Worm (Caenorhabditis elegans) whole organism, L3 larva: Measurements from ENCODE around the gene yju-2.
A peak's percentile ranks its signal among the peaks of the same experiment; 100 is the strongest.

ENCODE experiments used
- ZK546.5 ChIP-seq: sonication (generic microtip); optimal IDR thresholded peaks from 2 replicates; lab custom pipeline; 2017; ENCODE audit warnings: missing biosample characterization, missing genetic modification characterization
- aly-2 ChIP-seq: fragments of 150-350 bp; optimal IDR thresholded peaks from 2 replicates; lab custom pipeline; 2014; ENCODE audit warnings: missing biosample characterization, missing genetic modification characterization
- ceh-16 ChIP-seq: sonication (generic microtip); optimal IDR thresholded peaks from 2 replicates; lab custom pipeline; 2017; ENCODE audit warnings: missing biosample characterization, missing genetic modification characterization
- ceh-28 ChIP-seq: fragments of 150-350 bp; optimal IDR thresholded peaks from 2 replicates; lab custom pipeline; 2014; ENCODE audit warnings: missing biosample characterization, missing genetic modification reagents, missing genetic modification characterization
- ceh-82 ChIP-seq: fragments of 150-350 bp; optimal IDR thresholded peaks from 2 replicates; lab custom pipeline; 2014; ENCODE audit warnings: missing biosample characterization, missing genetic modification characterization
- egl-5 ChIP-seq: fragments of 150-350 bp; optimal IDR thresholded peaks from 2 replicates; lab custom pipeline; 2017; ENCODE audit warnings: missing biosample characterization, missing genetic modification reagents, missing genetic modification characterization, inconsistent platforms
- elt-1 ChIP-seq: fragments of 150-350 bp; optimal IDR thresholded peaks from 2 replicates; lab custom pipeline; 2014; ENCODE audit warnings: missing biosample characterization, missing genetic modification characterization
- elt-2 ChIP-seq: sonication (generic microtip); optimal IDR thresholded peaks from 2 replicates; lab custom pipeline; 2016; ENCODE audit warnings: missing genetic modification reagents, mild to moderate bottlenecking, missing genetic modification characterization, missing compliant biosample characterization
- elt-3 ChIP-seq, 3 experiments: fragments of 150-350 bp in 1 of 3; sonication (generic microtip) in 2 of 3; optimal IDR thresholded peaks; 2 replicates in 2 of 3; 4 replicates in 1 of 3; lab custom pipeline; 2014 to 2017; ENCODE audit warnings: missing biosample characterization in 3 of 3, missing genetic modification characterization in 3 of 3
- eor-1 ChIP-seq, 2 experiments: fragments of 150-350 bp; optimal IDR thresholded peaks; 2 replicates each; lab custom pipeline; 2014 to 2018; ENCODE audit warnings: missing biosample characterization in 2 of 2, missing genetic modification characterization in 2 of 2
- fos-1 ChIP-seq: fragments of 150-350 bp; optimal IDR thresholded peaks from 2 replicates; lab custom pipeline; 2014; ENCODE audit warnings: missing biosample characterization, missing genetic modification characterization
- hmg-11 ChIP-seq: sonication (generic microtip); optimal IDR thresholded peaks from 2 replicates; lab custom pipeline; 2016; ENCODE audit warnings: missing genetic modification characterization, missing compliant biosample characterization
- jun-1 ChIP-seq: fragments of 150-350 bp; optimal IDR thresholded peaks from 2 replicates; lab custom pipeline; 2014; ENCODE audit warnings: missing biosample characterization, missing genetic modification reagents, missing genetic modification characterization
- lin-15B ChIP-seq: fragments of 150-350 bp; optimal IDR thresholded peaks from 2 replicates; lab custom pipeline; 2014; ENCODE audit warnings: missing biosample characterization, missing genetic modification characterization
- lsy-12 ChIP-seq: sonication (generic microtip); optimal IDR thresholded peaks from 2 replicates; lab custom pipeline; 2016; ENCODE audit warnings: mild to moderate bottlenecking, missing genetic modification characterization, missing compliant biosample characterization
- mdl-1 ChIP-seq: fragments of 150-350 bp; optimal IDR thresholded peaks from 2 replicates; lab custom pipeline; 2014; ENCODE audit warnings: missing biosample characterization, missing genetic modification characterization
- mml-1 ChIP-seq: fragments of 150-350 bp; sonication (generic microtip); optimal IDR thresholded peaks from 3 replicates; lab custom pipeline; 2014; ENCODE audit warnings: missing biosample characterization, missing genetic modification characterization
- nfya-1 ChIP-seq: sonication (generic microtip); optimal IDR thresholded peaks from 2 replicates; lab custom pipeline; 2017; ENCODE audit warnings: missing genetic modification characterization, mild to moderate bottlenecking, missing compliant biosample characterization, antibody characterized with exemption, moderate library complexity; ENCODE audit not compliant: insufficient read depth
- nhr-11 ChIP-seq: fragments of 150-350 bp; optimal IDR thresholded peaks from 2 replicates; lab custom pipeline; 2014; ENCODE audit warnings: missing biosample characterization, missing genetic modification characterization
- nhr-12 ChIP-seq: fragments of 150-350 bp; optimal IDR thresholded peaks from 2 replicates; lab custom pipeline; 2014; ENCODE audit warnings: missing biosample characterization, missing genetic modification characterization
- nhr-23 ChIP-seq: fragments of 150-350 bp; optimal IDR thresholded peaks from 2 replicates; lab custom pipeline; 2014; ENCODE audit warnings: missing biosample characterization, missing genetic modification reagents, missing genetic modification characterization
- nhr-25 ChIP-seq: sonication (generic microtip); optimal IDR thresholded peaks from 2 replicates; lab custom pipeline; 2017; ENCODE audit warnings: missing biosample characterization, missing genetic modification characterization
- nhr-28 ChIP-seq: fragments of 150-350 bp; optimal IDR thresholded peaks from 2 replicates; lab custom pipeline; 2014; ENCODE audit warnings: missing biosample characterization, missing genetic modification characterization
- nhr-76 ChIP-seq: fragments of 150-350 bp; sonication (generic microtip); optimal IDR thresholded peaks from 5 replicates; lab custom pipeline; 2014; ENCODE audit warnings: missing biosample characterization, missing genetic modification characterization
- nhr-77 ChIP-seq: fragments of 150-350 bp; optimal IDR thresholded peaks from 2 replicates; lab custom pipeline; 2014; ENCODE audit warnings: missing biosample characterization, missing genetic modification characterization
- pha-4 ChIP-seq: fragments of 150-350 bp; optimal IDR thresholded peaks from 2 replicates; lab custom pipeline; 2014; ENCODE audit warnings: missing biosample characterization, missing genetic modification reagents, missing genetic modification characterization
- pqm-1 ChIP-seq: fragments of 150-350 bp; optimal IDR thresholded peaks from 2 replicates; lab custom pipeline; 2017; ENCODE audit warnings: missing biosample characterization, missing genetic modification characterization, inconsistent platforms
- sea-2 ChIP-seq: fragments of 150-350 bp; sonication (generic microtip); optimal IDR thresholded peaks from 4 replicates; lab custom pipeline; 2014; ENCODE audit warnings: missing biosample characterization, missing genetic modification reagents, missing genetic modification characterization
- snpc-4 ChIP-seq: fragments of 150-350 bp; optimal IDR thresholded peaks from 2 replicates; lab custom pipeline; 2014; ENCODE audit warnings: missing biosample characterization, missing genetic modification characterization
- tbx-2 ChIP-seq: sonication (generic microtip); optimal IDR thresholded peaks from 2 replicates; lab custom pipeline; 2016; ENCODE audit warnings: mild to moderate bottlenecking, missing genetic modification characterization, missing compliant biosample characterization
- unc-39 ChIP-seq: sonication (generic microtip); optimal IDR thresholded peaks from 4 replicates; lab custom pipeline; 2017; ENCODE audit warnings: missing biosample characterization, missing genetic modification characterization
- unc-62 ChIP-seq: fragments of 150-350 bp; sonication (generic microtip); optimal IDR thresholded peaks from 4 replicates; lab custom pipeline; 2014; ENCODE audit warnings: missing biosample characterization, missing genetic modification reagents, missing genetic modification characterization
- zag-1 ChIP-seq: fragments of 150-350 bp; optimal IDR thresholded peaks from 2 replicates; lab custom pipeline; 2014; ENCODE audit warnings: missing biosample characterization, missing genetic modification characterization
- ztf-11 ChIP-seq: fragments of 150-350 bp; optimal IDR thresholded peaks from 2 replicates; lab custom pipeline; 2014; ENCODE audit warnings: missing biosample characterization, missing genetic modification characterization

Gene yju-2

ce11 chrIII:7189581-7190128 is 5.5 kb downstream of the yju-2 start, which contains the start of gene rps-21 (continued):
- TF ChIP-seq mdl-1 (no peak), mml-1 (tag; lab: Kevin White, UChicago) (no peak), nfya-1 (tag; lab: Kevin White, UChicago) (peak; percentile 90), fos-1 (tag; lab: Kevin White, UChicago) (no peak), nhr-12 (tag; lab: Kevin White, UChicago) (no peak), jun-1 (peak; percentile 23), ztf-11 (tag; lab: Kevin White, UChicago) (no peak), ceh-16 (no peak), nhr-76 (tag; lab: Kevin White, UChicago) (no peak), ceh-28 (tag; lab: Kevin White, UChicago) (no peak), nhr-23 (tag; lab: Kevin White, UChicago) (peak; percentile 93), unc-39 (tag; lab: Kevin White, UChicago) (no peak), elt-2 (tag; lab: Kevin White, UChicago) (peak; percentile 62), snpc-4 (tag; lab: Kevin White, UChicago) (peak; percentile 54), nhr-77 (tag; lab: Kevin White, UChicago) (peak; percentile 4), hmg-11 (tag; lab: Kevin White, UChicago) (no peak), nhr-28 (tag; lab: Kevin White, UChicago) (no peak)

- TF ChIP-seq ztf-11 (tag; lab: Kevin White, UChicago) (no peak), eor-1 (tag; optimal IDR thresholded peaks at IDR 0.05; lab: Kevin White, UChicago) (no peak), nhr-76 (tag; lab: Kevin White, UChicago) (no peak), aly-2 (tag; lab: Kevin White, UChicago) (no peak), hmg-11 (tag; lab: Kevin White, UChicago) (no peak), elt-3 (tag; optimal IDR thresholded peaks at IDR 0.05; lab: Kevin White, UChicago) (no peak), tbx-2 (tag; lab: Kevin White, UChicago) (no peak), unc-39 (tag; lab: Kevin White, UChicago) (no peak), lin-15B (tag; lab: Kevin White, UChicago) (no peak), pqm-1 (tag; lab: Kevin White, UChicago) (no peak), unc-62 (GFP tag; lab: Kevin White, UChicago) (no peak), zag-1 (tag; lab: Kevin White, UChicago) (no peak), pha-4 (tag; lab: Kevin White, UChicago) (no peak), lsy-12 (tag; lab: Kevin White, UChicago) (no peak)
- TF ChIP-seq, all 47 proteins: peak for 0
Observed at ce11 chrIII:7192942-7193665, 9.0 kb downstream of the yju-2 start, which contains the start of gene mec-14. Gene mec-14, minus strand, starts transcription at chrIII:7192992.

ce11 chrIII:7195325-7195724 is 11.2 kb downstream of the yju-2 start, which contains the start of gene F37C12.18:
Gene F37C12.18, minus strand, starts transcription at chrIII:7195425.
- no peak for TF ChIP-seq nhr-28 (tag; lab: Kevin White, UChicago)

- TF ChIP-seq lin-15B (tag; lab: Kevin White, UChicago) = no peak
- TF ChIP-seq sea-2 = no peak
- TF ChIP-seq egl-5 = no peak
- TF ChIP-seq snpc-4 (tag; lab: Kevin White, UChicago) = no peak
- no peak for TF ChIP-seq mdl-1
- TF ChIP-seq nhr-25 = no peak
- no peak for TF ChIP-seq ceh-82 (tag; lab: Kevin White, UChicago)
- no peak for TF ChIP-seq zag-1 (tag; lab: Kevin White, UChicago)
- no peak for TF ChIP-seq ZK546.5 (tag; lab: Kevin White, UChicago)
- TF ChIP-seq jun-1 = no peak
- no peak for TF ChIP-seq elt-1 (tag; lab: Kevin White, UChicago)
- no peak for TF ChIP-seq nhr-11 (tag; lab: Kevin White, UChicago)
- TF ChIP-seq ceh-16 = no peak
- no peak for TF ChIP-seq mml-1 (tag; lab: Kevin White, UChicago)
Observed at ce11 chrIII:7197973-7198372, 13.8 kb downstream of the yju-2 start, which contains the start of gene exos-9. Gene exos-9, minus strand, starts transcription at chrIII:7198073.
